Worm (Caenorhabditis elegans): ENCODE measurements around the gene chs-2.

Gene chs-2

ce11 chrII:160561-161123 is 36.1 kb upstream of the chs-2 start (continued):
- TF ChIP-seq ceh-63 (GFP tag; optimal IDR thresholded peaks at IDR 0.05) (no peak), dsc-1 (tag; optimal IDR thresholded peaks at IDR 0.05) (peak; percentile 94), ceh-82 (tag; optimal IDR thresholded peaks at IDR 0.05) (no peak), lin-14 (GFP tag; optimal IDR thresholded peaks at IDR 0.05) (peak; percentile 59), sox-4 (tag; optimal IDR thresholded peaks at IDR 0.05) (no peak)

ce11 chrII:161275-161674 is 35.5 kb upstream of the chs-2 start:
- TF ChIP-seq fkh-10 (GFP tag; optimal IDR thresholded peaks at IDR 0.05) (no peak), pag-3 (tag; optimal IDR thresholded peaks at IDR 0.05; ENCODE audit: borderline replicate concordance, insufficient read depth) (no peak), nhr-85 (tag) (no peak), snpc-4 (tag; optimal IDR thresholded peaks at IDR 0.05) (no peak), rnt-1 (tag; optimal IDR thresholded peaks at IDR 0.05) (peak; percentile 72), lsy-2 (tag; optimal IDR thresholded peaks at IDR 0.05) (peak; percentile 31 to 41), nhr-20 (tag; optimal IDR thresholded peaks at IDR 0.05) (peak; percentile 19), egl-13 (tag; optimal IDR thresholded peaks at IDR 0.05) (no peak), lin-35 (GFP tag; optimal IDR thresholded peaks at IDR 0.05) (no peak), jun-1 (tag; optimal IDR thresholded peaks at IDR 0.05) (no peak), efl-3 (GFP tag; optimal IDR thresholded peaks at IDR 0.05) (no peak), C16A3.4 (tag; optimal IDR thresholded peaks at IDR 0.05) (no peak), lin-39 (tag; optimal IDR thresholded peaks at IDR 0.05) (peak; percentile 8), lin-14 (GFP tag; optimal IDR thresholded peaks at IDR 0.05) (peak; percentile 77), unc-62 (GFP tag; optimal IDR thresholded peaks at IDR 0.05) (no peak), snu-23 (GFP tag; optimal IDR thresholded peaks at IDR 0.05) (peak; percentile 48), dsc-1 (tag; optimal IDR thresholded peaks at IDR 0.05) (peak; percentile 32), F16B12.6 (tag; optimal IDR thresholded peaks at IDR 0.05) (no peak), nhr-19 (GFP tag; conservative IDR thresholded peaks at IDR 0.05) (peak; percentile 51), efl-1 (optimal IDR thresholded peaks at IDR 0.05) (peak in 1 of 2 experiments; percentile 22), efl-1 (GFP tag; optimal IDR thresholded peaks at IDR 0.05 in 1 of 2) (peak in 1 of 2 experiments; percentile 92), nhr-71 (tag; optimal IDR thresholded peaks at IDR 0.05) (peak; percentile 71), tbx-2 (tag; optimal IDR thresholded peaks at IDR 0.05) (peak; percentile 4), sup-37 (GFP tag; optimal IDR thresholded peaks at IDR 0.05) (no peak), xbp-1 (tag; optimal IDR thresholded peaks at IDR 0.05) (peak; percentile 47)

ce11 chrII:162182-162581 is 34.6 kb upstream of the chs-2 start, which contains the start of gene etr-1:
Gene etr-1, plus strand, starts transcription at chrII:162374.
- TF ChIP-seq nhr-71 (tag; optimal IDR thresholded peaks at IDR 0.05) (peak; percentile 36), zip-4 (GFP tag; optimal IDR thresholded peaks at IDR 0.05) (no peak), hpl-2 (GFP tag; optimal IDR thresholded peaks at IDR 0.05) (no peak), C04F5.9 (tag; optimal IDR thresholded peaks at IDR 0.05) (no peak), snu-23 (GFP tag; optimal IDR thresholded peaks at IDR 0.05) (peak; percentile 5), lin-35 (GFP tag; optimal IDR thresholded peaks at IDR 0.05) (peak in 1 of 2 experiments; percentile 53), hlh-17 (GFP tag; optimal IDR thresholded peaks at IDR 0.05; ENCODE audit: borderline replicate concordance) (no peak), elt-2 (tag; optimal IDR thresholded peaks at IDR 0.05) (peak; percentile 94), mdl-1 (tag; optimal IDR thresholded peaks at IDR 0.05) (peak in 1 of 2 experiments; percentile 44), lsy-2 (tag; optimal IDR thresholded peaks at IDR 0.05) (peak in 1 of 2 experiments; percentile 27), blmp-1 (tag; optimal IDR thresholded peaks at IDR 0.05) (peak; percentile 73), unc-86 (tag; optimal IDR thresholded peaks at IDR 0.05) (no peak), ets-5 (GFP tag; IDR thresholded peaks at IDR 0.05) (no peak), tbx-2 (tag; optimal IDR thresholded peaks at IDR 0.05) (no peak), nhr-85 (tag) (no peak), pqm-1 (tag; optimal IDR thresholded peaks at IDR 0.05) (peak; percentile 19), skn-1 (tag; optimal IDR thresholded peaks at IDR 0.05) (no peak), ztf-11 (tag; optimal IDR thresholded peaks at IDR 0.05) (no peak), fkh-10 (GFP tag; optimal IDR thresholded peaks at IDR 0.05) (no peak), egl-27 (tag; optimal IDR thresholded peaks at IDR 0.05) (no peak), jun-1 (tag; optimal IDR thresholded peaks at IDR 0.05) (peak; percentile 55), sox-4 (tag; optimal IDR thresholded peaks at IDR 0.05) (no peak), tlp-1 (tag; optimal IDR thresholded peaks at IDR 0.05) (peak; percentile 26), xbp-1 (tag; optimal IDR thresholded peaks at IDR 0.05) (no peak), efl-1 (optimal IDR thresholded peaks at IDR 0.05) (no peak), efl-1 (GFP tag; optimal IDR thresholded peaks at IDR 0.05 in 1 of 2) (no peak), nhr-90 (tag; optimal IDR thresholded peaks at IDR 0.05; ENCODE audit: poor library complexity) (peak; percentile 16), dpl-1 (GFP tag; optimal IDR thresholded peaks at IDR 0.05) (no peak), elt-3 (tag; optimal IDR thresholded peaks at IDR 0.05) (peak; percentile 21 to 96 (median 79)), efl-3 (GFP tag; optimal IDR thresholded peaks at IDR 0.05) (no peak), nhr-20 (tag; optimal IDR thresholded peaks at IDR 0.05) (peak; percentile 23), unc-130 (tag; optimal IDR thresholded peaks at IDR 0.05) (peak; percentile 25), lin-14 (GFP tag; optimal IDR thresholded peaks at IDR 0.05) (peak; percentile 76)

Data from whole organism, L1 larva.